Worm (Caenorhabditis elegans) whole organism, mixed stage, embryonic: ENCODE data around the gene pges-2.
"Not testable (repeated sequence)": the region's sequence is repeated elsewhere in the genome, so short reads cannot be mapped to it uniquely, and the experiment has no call there.

ENCODE experiments used
- cnd-1 ChIP-seq: fragments of 200-800 bp; sonication (Bioruptor generic); optimal IDR thresholded peaks from 2 replicates; lab custom pipeline; 2018; ENCODE audit warnings: mild to moderate bottlenecking, missing genetic modification characterization, missing compliant biosample characterization
- flh-1 ChIP-seq: fragments of 200-800 bp; sonication (Bioruptor generic); optimal IDR thresholded peaks from 2 replicates; lab custom pipeline; 2018; ENCODE audit warnings: mild to moderate bottlenecking, missing genetic modification characterization, moderate library complexity, missing compliant biosample characterization
- nhr-237 ChIP-seq: fragments of 150-350 bp; optimal IDR thresholded peaks from 2 replicates; lab custom pipeline; 2014; ENCODE audit warnings: missing biosample characterization, missing genetic modification characterization
- nhr-76 ChIP-seq: sonication (generic microtip); optimal IDR thresholded peaks from 2 replicates; lab custom pipeline; 2017; ENCODE audit warnings: missing biosample characterization, missing genetic modification characterization
- sem-2 ChIP-seq: fragments of 200-800 bp; sonication (Bioruptor generic); optimal IDR thresholded peaks from 2 replicates; lab custom pipeline; 2018; ENCODE audit warnings: mild to moderate bottlenecking, missing genetic modification characterization, missing compliant biosample characterization
- snpc-4 ChIP-seq: fragments of 150-350 bp; optimal IDR thresholded peaks from 2 replicates; lab custom pipeline; 2014; ENCODE audit warnings: missing biosample characterization, missing genetic modification characterization
- unc-120 ChIP-seq: sonication (generic microtip); optimal IDR thresholded peaks from 2 replicates; lab custom pipeline; 2017; ENCODE audit warnings: missing genetic modification characterization, missing compliant biosample characterization; ENCODE audit not compliant: poor library complexity, severe bottlenecking
- unc-62 ChIP-seq: fragments of 150-350 bp; optimal IDR thresholded peaks from 2 replicates; lab custom pipeline; 2014; ENCODE audit warnings: missing biosample characterization, missing genetic modification reagents, missing genetic modification characterization

DNA sequence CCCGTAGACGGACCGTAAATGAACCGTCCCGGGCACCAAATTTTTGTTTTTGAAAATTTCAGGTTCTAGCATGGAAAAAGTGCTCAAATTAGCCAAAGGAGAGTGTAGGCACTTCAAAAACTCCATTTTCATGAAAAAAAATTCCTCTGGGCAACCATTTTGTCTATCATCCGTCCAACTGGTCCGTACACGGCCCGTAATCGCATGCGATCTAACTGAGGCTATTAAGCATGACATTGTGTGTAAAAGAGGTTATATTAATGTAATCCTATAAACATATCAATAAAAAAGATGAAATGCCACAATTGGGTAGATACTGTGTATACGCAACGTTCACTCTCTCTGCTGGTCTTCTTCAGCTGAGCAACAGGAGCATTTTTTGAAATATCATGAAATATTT lies 44.9 kb downstream of the pges-2 start, which contains the start of gene R09E10.1:
- TF ChIP-seq unc-62 (GFP tag; lab: Kevin White, UChicago); snpc-4 (tag; lab: Kevin White, UChicago); nhr-76 (tag; lab: Kevin White, UChicago); nhr-237; flh-1 (GFP tag; lab: Kevin White, UChicago); unc-120 (tag; lab: Kevin White, UChicago); cnd-1 (tag; lab: Kevin White, UChicago); sem-2 (GFP tag; lab: Kevin White, UChicago): not testable (repeated sequence)
